Worm (Caenorhabditis elegans) whole organism, early embryonic: ENCODE data around the gene C33D3.3.

Experiments used
- B0310.2 ChIP-seq: sonication (generic microtip); optimal IDR thresholded peaks from 2 replicates; lab custom pipeline; 2016; ENCODE audit warnings: mild to moderate bottlenecking, missing genetic modification characterization, missing compliant biosample characterization
- F13C5.2 ChIP-seq: sonication (generic microtip); optimal IDR thresholded peaks from 2 replicates; lab custom pipeline; 2017; ENCODE audit warnings: mild to moderate bottlenecking, missing genetic modification characterization, inconsistent platforms, missing compliant biosample characterization
- aly-1 ChIP-seq: sonication (generic microtip); optimal IDR thresholded peaks from 2 replicates; lab custom pipeline; 2016; ENCODE audit warnings: missing genetic modification characterization, missing compliant biosample characterization
- ama-1 ChIP-seq: fragments of 150-350 bp; optimal IDR thresholded peaks from 2 replicates; lab custom pipeline; 2014
- ceh-13 ChIP-seq: fragments of 200-800 bp; sonication (Bioruptor generic); optimal IDR thresholded peaks from 2 replicates; lab custom pipeline; 2018; ENCODE audit warnings: mild to moderate bottlenecking, missing genetic modification characterization, missing compliant biosample characterization
- ceh-36 ChIP-seq: sonication (generic microtip); optimal IDR thresholded peaks from 2 replicates; lab custom pipeline; 2016; ENCODE audit warnings: missing genetic modification characterization, inconsistent platforms, missing compliant biosample characterization
- ets-7 ChIP-seq: sonication (generic microtip); optimal IDR thresholded peaks from 2 replicates; lab custom pipeline; 2016; ENCODE audit warnings: missing genotype, missing genetic modification characterization, missing compliant biosample characterization
- flt-1 ChIP-seq: fragments of 200-800 bp; sonication (Bioruptor generic); IDR thresholded peaks from 2 replicates; pipeline ENCODE4 v1.3.6; 2022; ENCODE audit warnings: missing genetic modification characterization, missing compliant biosample characterization
- hmbx-1 ChIP-seq: sonication (generic microtip); optimal IDR thresholded peaks from 2 replicates; lab custom pipeline; 2016; ENCODE audit warnings: mild to moderate bottlenecking, missing genetic modification characterization, missing compliant biosample characterization
- hmg-4 ChIP-seq: fragments of 200-800 bp; sonication (Bioruptor generic); optimal IDR thresholded peaks from 2 replicates; lab custom pipeline; 2018; ENCODE audit warnings: mild to moderate bottlenecking, missing genetic modification characterization, missing compliant biosample characterization
- hnd-1 ChIP-seq: sonication (generic microtip); optimal IDR thresholded peaks from 2 replicates; lab custom pipeline; 2016; ENCODE audit warnings: missing genetic modification characterization, missing compliant biosample characterization
- pes-1 ChIP-seq: fragments of 200-800 bp; sonication (Bioruptor generic); IDR thresholded peaks from 2 replicates; pipeline ENCODE4 v1.3.6; 2022; ENCODE audit warnings: missing genetic modification reagents, missing genetic modification characterization, missing compliant biosample characterization
- scrt-1 ChIP-seq: fragments of 200-800 bp; sonication (Bioruptor generic); IDR thresholded peaks from 2 replicates; pipeline ENCODE4 v1.3.6; 2022; ENCODE audit warnings: missing genetic modification characterization, missing compliant biosample characterization
- sea-1 ChIP-seq: fragments of 200-800 bp; sonication (Bioruptor generic); conservative IDR thresholded peaks from 2 replicates; pipeline ENCODE4 v1.3.6; 2022; ENCODE audit warnings: missing genetic modification characterization, missing compliant biosample characterization
- tbx-11 ChIP-seq: fragments of 200-800 bp; sonication (Bioruptor generic); IDR thresholded peaks from 2 replicates; pipeline ENCODE4 v1.3.6; 2022; ENCODE audit warnings: missing genetic modification characterization, missing compliant biosample characterization
- tbx-37 ChIP-seq: fragments of 200-800 bp; sonication (Bioruptor generic); conservative IDR thresholded peaks from 2 replicates; pipeline ENCODE4 v1.3.6; 2022; ENCODE audit warnings: missing genetic modification reagents, missing genetic modification characterization, missing compliant biosample characterization
- tra-4 ChIP-seq: sonication (generic microtip); optimal IDR thresholded peaks from 2 replicates; lab custom pipeline; 2017; ENCODE audit warnings: missing genetic modification characterization, missing compliant biosample characterization

C33D3.3 gene

DNA sequence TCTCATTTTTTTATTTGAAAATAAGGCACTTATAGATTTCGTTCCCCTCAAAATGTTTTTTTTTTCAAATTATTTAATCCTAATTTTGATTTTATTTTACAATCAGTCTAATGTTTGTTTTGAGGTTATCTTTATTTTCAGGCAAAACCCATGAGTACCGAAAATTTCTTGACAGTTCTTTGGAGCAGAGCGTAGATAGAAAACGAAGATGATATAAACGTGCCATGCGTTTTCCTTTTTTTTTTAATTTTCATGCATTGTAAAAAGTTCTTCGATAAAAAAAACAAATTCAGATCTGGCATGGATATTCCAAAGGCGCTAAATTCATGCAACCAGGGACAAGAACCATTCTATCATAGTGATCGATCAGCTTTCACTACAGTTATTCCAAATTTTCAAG is 5.9 kb downstream of the C33D3.3 start, which contains the start of gene C33D3.5:
C33D3.5 (plus strand) TSS at position 301 of the 400 bp plus-strand sequence.
- TF ChIP-seq B0310.2 (tag; lab: Kevin White, UChicago) (no peak), ets-7 (tag; lab: Kevin White, UChicago) (no peak), flt-1 (GFP tag; lab: Robert Waterston, UW) (no peak), ama-1 (lab: Kevin White, UChicago) (no peak), tra-4 (no peak), hmg-4 (GFP tag; lab: Kevin White, UChicago) (no peak), scrt-1 (GFP tag; lab: Robert Waterston, UW) (no peak), F13C5.2 (tag; lab: Kevin White, UChicago) (no peak), ceh-13 (GFP tag; lab: Kevin White, UChicago) (no peak), pes-1 (GFP tag; lab: Robert Waterston, UW) (no peak), ceh-36 (tag; lab: Kevin White, UChicago) (no peak), hmbx-1 (tag; lab: Kevin White, UChicago) (no peak), aly-1 (tag; lab: Kevin White, UChicago) (no peak), sea-1 (no peak), tbx-37 (no peak), tbx-11 (GFP tag; lab: Robert Waterston, UW) (no peak), hnd-1 (tag; lab: Kevin White, UChicago) (no peak)

DNA sequence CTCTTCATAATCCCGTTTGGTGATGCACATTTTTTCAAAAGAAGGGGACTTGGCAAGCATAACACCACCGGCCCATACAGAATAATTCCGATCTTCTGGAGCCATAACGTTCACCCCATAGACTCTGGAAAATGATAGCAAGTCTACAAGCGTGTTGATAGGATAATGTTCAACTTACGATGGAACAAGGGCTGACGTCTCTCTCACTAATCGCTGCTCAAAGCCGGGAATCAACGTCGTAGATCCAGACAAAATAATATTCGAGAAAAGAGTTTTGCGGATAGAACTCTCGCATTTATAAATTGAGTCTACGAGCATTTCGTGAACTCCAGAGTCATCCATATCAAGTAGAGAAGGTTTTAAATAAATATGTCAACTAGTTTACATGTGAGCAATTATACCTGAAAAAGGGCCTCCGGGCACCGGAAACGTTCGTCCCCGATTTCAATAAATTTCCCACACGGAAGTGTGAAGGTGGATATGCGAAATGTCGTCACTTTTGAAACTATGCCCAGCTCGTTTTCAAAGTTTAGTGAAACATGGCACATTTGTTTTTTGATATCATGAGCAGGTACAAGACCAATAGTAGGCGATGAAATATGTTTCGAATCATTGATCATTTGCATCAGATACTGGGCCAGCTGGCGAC is 6.8 kb downstream of the C33D3.3 start:
- TF ChIP-seq ets-7 (tag; lab: Kevin White, UChicago) (no peak), scrt-1 (GFP tag; lab: Robert Waterston, UW) (no peak), ceh-13 (GFP tag; lab: Kevin White, UChicago) (no peak), aly-1 (tag; lab: Kevin White, UChicago) (no peak), hnd-1 (tag; lab: Kevin White, UChicago) (no peak), B0310.2 (tag; lab: Kevin White, UChicago) (no peak), flt-1 (GFP tag; lab: Robert Waterston, UW) (no peak), hmbx-1 (tag; lab: Kevin White, UChicago) (no peak), tra-4 (no peak), F13C5.2 (tag; lab: Kevin White, UChicago) (no peak), tbx-37 (no peak), ceh-36 (tag; lab: Kevin White, UChicago) (no peak)

DNA sequence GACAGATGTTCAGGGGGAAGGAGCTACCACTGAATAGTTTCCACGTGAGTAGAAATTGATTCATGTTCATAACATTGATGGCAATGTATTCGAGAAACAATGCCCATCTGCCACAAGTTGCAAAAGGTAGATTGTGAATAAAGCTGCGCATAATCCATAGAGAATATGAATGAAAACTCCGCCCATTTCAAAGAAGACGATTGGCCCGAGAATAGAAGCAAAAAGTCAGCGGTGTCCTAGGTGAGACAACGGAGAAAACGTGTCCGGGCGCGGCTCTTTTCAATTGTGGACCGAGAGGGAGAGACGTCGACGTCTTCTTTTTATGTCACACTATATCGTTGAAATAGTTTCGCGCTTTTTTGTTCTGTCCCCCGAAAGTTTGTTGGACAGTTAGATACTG is 14.4 kb downstream of the C33D3.3 start, which contains the start of gene vab-3:
vab-3 (plus strand) TSS at position 301 of the 400 bp plus-strand sequence.
- TF ChIP-seq hmbx-1 (tag; lab: Kevin White, UChicago) (no peak), hmg-4 (GFP tag; lab: Kevin White, UChicago) (no peak), tra-4 (no peak), tbx-11 (GFP tag; lab: Robert Waterston, UW) (no peak), F13C5.2 (tag; lab: Kevin White, UChicago) (no peak), ceh-13 (GFP tag; lab: Kevin White, UChicago) (no peak), sea-1 (no peak), flt-1 (GFP tag; lab: Robert Waterston, UW) (no peak), ama-1 (lab: Kevin White, UChicago) (no peak), ceh-36 (tag; lab: Kevin White, UChicago) (no peak), ets-7 (tag; lab: Kevin White, UChicago) (no peak), scrt-1 (GFP tag; lab: Robert Waterston, UW) (no peak), B0310.2 (tag; lab: Kevin White, UChicago) (no peak), hnd-1 (tag; lab: Kevin White, UChicago) (no peak), pes-1 (GFP tag; lab: Robert Waterston, UW) (no peak), tbx-37 (no peak), aly-1 (tag; lab: Kevin White, UChicago) (no peak)

DNA sequence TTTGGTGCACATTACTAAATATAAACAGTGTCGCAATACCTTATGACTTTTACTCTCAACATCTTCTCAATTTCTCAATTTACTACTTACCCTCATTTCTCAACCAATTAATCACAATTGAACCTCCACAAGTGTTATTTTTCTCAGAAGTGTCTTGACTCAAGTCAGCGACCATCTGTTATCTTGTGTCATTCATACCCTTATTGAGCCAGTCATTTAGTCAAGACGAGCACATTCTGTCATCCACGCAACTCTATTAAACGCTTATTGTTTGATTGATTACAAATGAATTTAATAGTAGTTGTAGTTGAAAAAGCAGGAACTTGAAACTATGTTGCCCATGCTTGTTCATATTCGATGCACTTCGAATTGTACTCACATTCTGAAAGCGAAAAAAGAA is 18.2 kb downstream of the C33D3.3 start:
- TF ChIP-seq flt-1 (GFP tag; lab: Robert Waterston, UW) (no peak), hmbx-1 (tag; lab: Kevin White, UChicago) (no peak), tra-4 (no peak), hmg-4 (GFP tag; lab: Kevin White, UChicago) (no peak), hnd-1 (tag; lab: Kevin White, UChicago) (no peak), ama-1 (lab: Kevin White, UChicago) (no peak), F13C5.2 (tag; lab: Kevin White, UChicago) (no peak), sea-1 (no peak), aly-1 (tag; lab: Kevin White, UChicago) (no peak), tbx-37 (no peak), ets-7 (tag; lab: Kevin White, UChicago) (no peak), tbx-11 (GFP tag; lab: Robert Waterston, UW) (no peak), scrt-1 (GFP tag; lab: Robert Waterston, UW) (no peak)

DNA sequence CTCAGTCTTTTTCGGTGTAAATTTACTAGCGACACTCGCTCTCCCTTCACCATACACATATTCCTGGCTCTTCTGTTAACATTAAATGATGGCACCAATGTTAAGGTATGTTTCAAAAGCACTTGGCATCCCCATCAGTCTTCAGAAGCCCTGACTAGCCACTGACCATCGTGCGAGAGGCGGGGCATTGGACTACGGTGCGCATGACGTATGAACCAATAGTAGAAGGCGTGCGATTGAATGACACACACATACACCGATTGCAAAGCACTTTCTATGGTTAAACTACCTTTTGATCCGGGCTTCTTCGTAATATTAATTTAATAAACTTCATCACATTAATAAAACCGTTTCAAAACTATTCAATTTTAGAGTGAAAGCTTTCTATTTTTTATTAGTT is 20.0 kb downstream of the C33D3.3 start:
- no peak for TF ChIP-seq hmg-4 (GFP tag; lab: Kevin White, UChicago)
- no peak for TF ChIP-seq tbx-37
- TF ChIP-seq sea-1: no peak
- TF ChIP-seq F13C5.2 (tag; lab: Kevin White, UChicago): no peak
- no peak for TF ChIP-seq ets-7 (tag; lab: Kevin White, UChicago)
- TF ChIP-seq ceh-13 (GFP tag; lab: Kevin White, UChicago): no peak
- TF ChIP-seq tra-4: no peak
- no peak for TF ChIP-seq flt-1 (GFP tag; lab: Robert Waterston, UW)
- no peak for TF ChIP-seq ceh-36 (tag; lab: Kevin White, UChicago)
- TF ChIP-seq B0310.2 (tag; lab: Kevin White, UChicago): no peak
- TF ChIP-seq aly-1 (tag; lab: Kevin White, UChicago): no peak
- no peak for TF ChIP-seq pes-1 (GFP tag; lab: Robert Waterston, UW)
- no peak for TF ChIP-seq ama-1 (lab: Kevin White, UChicago)
- no peak for TF ChIP-seq scrt-1 (GFP tag; lab: Robert Waterston, UW)
- no peak for TF ChIP-seq tbx-11 (GFP tag; lab: Robert Waterston, UW)
- no peak for TF ChIP-seq hnd-1 (tag; lab: Kevin White, UChicago)
- no peak for TF ChIP-seq hmbx-1 (tag; lab: Kevin White, UChicago)

DNA sequence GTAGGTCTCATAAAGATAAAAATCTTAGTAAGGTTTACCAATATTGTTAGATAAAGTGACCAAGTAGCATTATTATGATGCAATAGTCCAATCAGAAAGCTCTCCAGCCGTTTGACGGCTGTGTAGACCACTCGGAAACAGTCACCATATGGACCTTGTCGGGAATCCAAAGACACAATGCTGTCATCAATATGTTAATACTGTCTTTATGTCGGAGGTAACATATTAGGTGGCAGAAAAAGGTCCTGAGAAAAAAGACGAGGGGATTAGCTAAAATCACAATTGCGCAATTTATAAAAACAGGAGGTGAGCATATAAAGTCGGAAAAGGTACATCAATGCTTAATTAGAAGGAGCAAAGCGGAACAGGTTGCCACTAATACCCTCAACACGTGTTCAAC is 22.8 kb downstream of the C33D3.3 start:
- TF ChIP-seq hmbx-1 (tag; lab: Kevin White, UChicago): no peak
- peak; percentile 31 for TF ChIP-seq ceh-36 (tag; lab: Kevin White, UChicago)
